Fruit fly (Drosophila melanogaster) whole organism, embryonic: Measurements from ENCODE around the gene Neu2.

ENCODE experiments used
- B-H1 ChIP-seq: fragments of 200-800 bp; sonication (Bioruptor generic); IDR thresholded peaks from 3 replicates; pipeline ENCODE4 v1.3.6; 2022; ENCODE audit warnings: missing biosample characterization, missing genetic modification characterization
- Blimp-1 ChIP-seq: fragments of 200-800 bp; sonication (Bioruptor generic); optimal IDR thresholded peaks from 3 replicates; lab custom pipeline; 2018; ENCODE audit warnings: missing biosample characterization, missing genetic modification characterization, mild to moderate bottlenecking, moderate library complexity, missing genetic modification reagents
- CG1024 ChIP-seq: fragments of 200-800 bp; sonication (Bioruptor generic); IDR thresholded peaks from 2 replicates; pipeline ENCODE4 v1.3.6; 2022; ENCODE audit warnings: missing biosample characterization, missing genetic modification characterization
- CG10321 ChIP-seq: fragments of 200-800 bp; sonication (Bioruptor generic); IDR thresholded peaks from 2 replicates; pipeline ENCODE4 v1.3.6; 2022; ENCODE audit warnings: missing biosample characterization, missing genetic modification characterization
- CG10654 ChIP-seq: fragments of 200-800 bp; sonication (Bioruptor generic); optimal IDR thresholded peaks from 2 replicates; lab custom pipeline; 2016; ENCODE audit warnings: missing biosample characterization, missing genetic modification characterization
- CG11093 ChIP-seq: fragments of 200-800 bp; sonication (Bioruptor generic); IDR thresholded peaks from 3 replicates; pipeline ENCODE4 v1.3.6; 2022; ENCODE audit warnings: missing biosample characterization, missing genetic modification characterization
- CG11398 ChIP-seq: fragments of 200-800 bp; sonication (Bioruptor generic); optimal IDR thresholded peaks from 2 replicates; lab custom pipeline; 2016; ENCODE audit warnings: missing biosample characterization, missing genetic modification characterization
- CG12104 ChIP-seq: fragments of 200-800 bp; sonication (Bioruptor generic); optimal IDR thresholded peaks from 3 replicates; lab custom pipeline; 2016; ENCODE audit warnings: missing biosample characterization, missing genetic modification characterization
- CG12219 ChIP-seq: fragments of 200-800 bp; sonication (Bioruptor generic); optimal IDR thresholded peaks from 3 replicates; lab custom pipeline; 2018; ENCODE audit warnings: missing biosample characterization, mild to moderate bottlenecking, missing genetic modification characterization
- CG12744 ChIP-seq: fragments of 200-800 bp; sonication (Bioruptor generic); optimal IDR thresholded peaks from 2 replicates; lab custom pipeline; 2016; ENCODE audit warnings: missing biosample characterization, missing genetic modification characterization
- CG2199 ChIP-seq: fragments of 200-800 bp; sonication (Bioruptor generic); IDR thresholded peaks from 3 replicates; pipeline ENCODE4 v1.3.6; 2022; ENCODE audit warnings: missing biosample characterization, missing genetic modification characterization
- CG3281 ChIP-seq: fragments of 200-800 bp; sonication (Bioruptor generic); optimal IDR thresholded peaks from 3 replicates; lab custom pipeline; 2017; ENCODE audit warnings: missing biosample characterization, mild to moderate bottlenecking, missing genetic modification characterization
- CG33213 ChIP-seq: fragments of 200-800 bp; sonication (Bioruptor generic); optimal IDR thresholded peaks from 3 replicates; lab custom pipeline; 2016; ENCODE audit warnings: missing biosample characterization, missing genetic modification characterization
- CG34376 ChIP-seq: fragments of 200-800 bp; sonication (Bioruptor generic); optimal IDR thresholded peaks from 2 replicates; lab custom pipeline; 2018; ENCODE audit warnings: missing biosample characterization, mild to moderate bottlenecking, missing genetic modification characterization
- CG4730 ChIP-seq: fragments of 200-800 bp; sonication (Bioruptor generic); IDR thresholded peaks from 2 replicates; pipeline ENCODE4 v1.3.6; 2022; ENCODE audit warnings: missing biosample characterization, missing genetic modification characterization
- CG4820 ChIP-seq: fragments of 200-800 bp; sonication (Bioruptor generic); optimal IDR thresholded peaks from 3 replicates; lab custom pipeline; 2016; ENCODE audit warnings: missing biosample characterization, missing genetic modification characterization
- CG5245 ChIP-seq: fragments of 200-800 bp; sonication (Bioruptor generic); optimal IDR thresholded peaks from 3 replicates; lab custom pipeline; 2016; ENCODE audit warnings: missing biosample characterization, missing genetic modification characterization
- CG7372 ChIP-seq: fragments of 200-800 bp; sonication (Bioruptor generic); IDR thresholded peaks from 2 replicates; pipeline ENCODE4 v1.3.6; 2022; ENCODE audit warnings: missing biosample characterization, missing genetic modification characterization
- CG8388 ChIP-seq: fragments of 200-800 bp; sonication (Bioruptor generic); optimal IDR thresholded peaks from 2 replicates; lab custom pipeline; 2019; ENCODE audit warnings: missing biosample characterization, mild to moderate bottlenecking, missing genetic modification characterization, moderate library complexity
- CG8944 ChIP-seq: fragments of 200-800 bp; sonication (Bioruptor generic); optimal IDR thresholded peaks from 3 replicates; lab custom pipeline; 2016; ENCODE audit warnings: missing biosample characterization, missing genetic modification characterization
- CG9797 ChIP-seq: fragments of 200-800 bp; sonication (Bioruptor generic); optimal IDR thresholded peaks from 3 replicates; lab custom pipeline; 2018; ENCODE audit warnings: missing biosample characterization, mild to moderate bottlenecking, missing genetic modification characterization
- CHES-1-like ChIP-seq: fragments of 200-800 bp; sonication (Bioruptor generic); optimal IDR thresholded peaks from 2 replicates; lab custom pipeline; 2016; ENCODE audit warnings: missing biosample characterization, missing genetic modification characterization
- CTCF ChIP-seq: fragments of 200-800 bp; sonication (Bioruptor generic); optimal IDR thresholded peaks from 2 replicates; lab custom pipeline; 2017; ENCODE audit warnings: missing biosample characterization, mild to moderate bottlenecking, missing genetic modification characterization, moderate library complexity
- Pdp1 ChIP-seq, 2 experiments: fragments of 200-800 bp; sonication (Bioruptor generic); optimal IDR thresholded peaks; 3 replicates each; lab custom pipeline; 2016; ENCODE audit warnings: missing biosample characterization in 2 of 2, missing genetic modification characterization in 2 of 2, mild to moderate bottlenecking in 1 of 2, moderate library complexity in 1 of 2
- Six4 ChIP-seq: fragments of 200-800 bp; sonication (Bioruptor generic); optimal IDR thresholded peaks from 2 replicates; lab custom pipeline; 2016; ENCODE audit warnings: missing biosample characterization, missing genetic modification characterization
- abd-A ChIP-seq: fragments of 200-800 bp; sonication (Bioruptor generic); optimal IDR thresholded peaks from 3 replicates; lab custom pipeline; 2019; ENCODE audit warnings: missing biosample characterization, mild to moderate bottlenecking, missing genetic modification characterization, moderate library complexity
- amos ChIP-seq: fragments of 200-800 bp; sonication (Bioruptor generic); IDR thresholded peaks from 2 replicates; pipeline ENCODE4 v1.3.6; 2022; ENCODE audit warnings: missing biosample characterization, missing genetic modification characterization; ENCODE audit not compliant: partially characterized antibody
- bbx ChIP-seq: fragments of 200-800 bp; sonication (Bioruptor generic); IDR thresholded peaks from 2 replicates; pipeline ENCODE4 v1.3.6; 2022; ENCODE audit warnings: missing biosample characterization, missing genetic modification characterization; ENCODE audit not compliant: partially characterized antibody
- chm ChIP-seq: fragments of 200-800 bp; sonication (Bioruptor generic); IDR thresholded peaks from 2 replicates; pipeline ENCODE4 v1.3.6; 2022; ENCODE audit warnings: missing biosample characterization, missing genetic modification characterization
- dmrt11E ChIP-seq: fragments of 200-800 bp; sonication (Bioruptor generic); optimal IDR thresholded peaks from 3 replicates; lab custom pipeline; 2018; ENCODE audit warnings: missing biosample characterization, mild to moderate bottlenecking, missing genetic modification characterization, moderate library complexity
- gce ChIP-seq: fragments of 200-800 bp; sonication (Bioruptor generic); IDR thresholded peaks from 3 replicates; pipeline ENCODE4 v1.3.6; 2022; ENCODE audit warnings: missing biosample characterization, missing genetic modification characterization
- gem ChIP-seq: fragments of 200-800 bp; sonication (Bioruptor generic); optimal IDR thresholded peaks from 2 replicates; lab custom pipeline; 2019; ENCODE audit warnings: missing biosample characterization, mild to moderate bottlenecking, missing genetic modification characterization, moderate library complexity
- hbn ChIP-seq: fragments of 200-800 bp; sonication (Bioruptor generic); IDR thresholded peaks from 2 replicates; pipeline ENCODE4 v1.3.6; 2022; ENCODE audit warnings: missing biosample characterization, missing genetic modification characterization; ENCODE audit not compliant: partially characterized antibody
- kay ChIP-seq: fragments of 200-800 bp; sonication (Bioruptor generic); optimal IDR thresholded peaks from 2 replicates; lab custom pipeline; 2016; ENCODE audit warnings: missing biosample characterization, missing genetic modification characterization
- kni ChIP-seq: fragments of 200-800 bp; sonication (Bioruptor generic); optimal IDR thresholded peaks from 3 replicates; lab custom pipeline; 2017; ENCODE audit warnings: mild to moderate bottlenecking, missing biosample characterization, missing genetic modification reagents, missing genetic modification characterization
- lola ChIP-seq, 3 experiments: fragments of >200 bp in 2 of 3; fragments of 200-800 bp in 1 of 3; sonication (Bioruptor generic) in 1 of 3; optimal IDR thresholded peaks; 2 replicates each; lab custom pipeline; 2017 to 2019; ENCODE audit warnings: missing biosample characterization in 3 of 3, missing genetic modification characterization in 3 of 3, mild to moderate bottlenecking in 1 of 3, moderate library complexity in 1 of 3
- nmo ChIP-seq: fragments of 200-800 bp; sonication (Bioruptor generic); optimal IDR thresholded peaks from 2 replicates; lab custom pipeline; 2018; ENCODE audit warnings: missing biosample characterization, mild to moderate bottlenecking, missing genetic modification characterization, moderate library complexity
- nom ChIP-seq: fragments of 200-800 bp; sonication (Bioruptor generic); optimal IDR thresholded peaks from 2 replicates; lab custom pipeline; 2017; ENCODE audit warnings: missing biosample characterization, missing genetic modification characterization, mild to moderate bottlenecking, moderate library complexity, missing genetic modification reagents
- otp ChIP-seq: fragments of 200-800 bp; sonication (Bioruptor generic); IDR thresholded peaks from 3 replicates; pipeline ENCODE4, ENCODE4 v1.3.6; 2022; ENCODE audit warnings: missing biosample characterization, missing genetic modification characterization
- pho ChIP-seq: fragments of 200-800 bp; sonication (Bioruptor generic); optimal IDR thresholded peaks from 2 replicates; lab custom pipeline; 2016; ENCODE audit warnings: missing biosample characterization, missing genetic modification characterization
- sc ChIP-seq, 3 experiments: fragments of >200 bp in 2 of 3; fragments of 200-800 bp in 1 of 3; sonication (Bioruptor generic) in 1 of 3; optimal IDR thresholded peaks; 2 replicates in 2 of 3; 3 replicates in 1 of 3; lab custom pipeline; 2017; ENCODE audit warnings: mild to moderate bottlenecking in 1 of 3, missing biosample characterization in 1 of 3, missing genetic modification characterization in 1 of 3, missing genetic modification reagents in 1 of 3
- scrt ChIP-seq: fragments of 200-800 bp; sonication (Bioruptor generic); optimal IDR thresholded peaks from 2 replicates; lab custom pipeline; 2018; ENCODE audit warnings: missing biosample characterization, mild to moderate bottlenecking, missing genetic modification characterization, moderate library complexity
- sens ChIP-seq: fragments of 200-800 bp; sonication (Bioruptor generic); peaks from one replicate; lab custom pipeline; 2016; ENCODE audit warnings: missing biosample characterization, missing genetic modification characterization
- seq ChIP-seq: fragments of 200-800 bp; sonication (Bioruptor generic); IDR thresholded peaks from 2 replicates; pipeline ENCODE4 v1.3.6; 2022; ENCODE audit warnings: missing biosample characterization, missing genetic modification characterization
- sob ChIP-seq: fragments of 200-800 bp; sonication (Bioruptor generic); IDR thresholded peaks from 2 replicates; pipeline ENCODE4 v1.3.6; 2022; ENCODE audit warnings: missing biosample characterization, missing genetic modification characterization
- trem ChIP-seq: fragments of 200-800 bp; optimal IDR thresholded peaks from 3 replicates; lab custom pipeline; 2019; ENCODE audit warnings: missing biosample characterization, mild to moderate bottlenecking, missing genetic modification characterization, moderate library complexity

Neu2 gene

DNA sequence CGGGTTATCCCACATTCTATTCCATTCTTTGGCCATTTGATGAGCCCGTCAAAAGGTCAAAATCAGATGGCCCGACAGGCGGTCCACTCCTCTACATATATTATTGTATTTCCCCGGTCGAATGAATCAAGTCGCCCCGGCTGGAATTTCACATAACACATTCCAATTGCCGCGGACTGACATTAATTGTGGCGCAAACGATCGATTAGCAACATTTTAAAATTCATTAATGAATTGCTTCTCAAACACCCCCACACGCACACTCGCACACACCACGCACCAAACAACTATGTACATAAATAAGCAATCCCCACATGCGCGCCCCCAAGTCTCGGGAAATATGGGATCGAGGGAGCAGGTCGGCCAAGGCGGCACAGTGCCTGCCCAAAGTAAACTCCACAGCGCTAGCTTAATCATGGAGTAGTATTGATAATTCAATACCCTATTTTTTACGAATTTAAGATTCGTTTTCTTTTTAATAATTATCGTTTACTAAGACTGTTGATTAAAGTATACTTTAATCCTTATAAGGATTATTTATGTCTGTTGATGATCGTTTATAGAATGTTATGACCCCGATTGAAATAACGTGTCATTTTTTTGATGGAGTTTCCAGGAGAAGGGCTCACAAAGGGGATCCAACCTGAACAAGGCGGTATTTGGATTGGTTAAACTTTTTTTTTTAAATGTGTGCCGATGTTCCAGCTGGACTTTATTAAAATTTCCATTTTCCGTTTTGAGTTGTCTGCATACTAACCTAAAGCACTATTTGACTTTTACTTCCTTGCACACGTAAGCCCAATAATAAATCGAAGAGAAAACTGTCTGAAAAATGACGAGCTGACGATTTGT lies 24.9 kb downstream of the Neu2 start (continued):
- TF ChIP-seq abd-A (tag; lab: Kevin White, UChicago) (peak; percentile 63), dmrt11E (tag; lab: Kevin White, UChicago) (peak; percentile 2), Pdp1 (GFP tag; optimal IDR thresholded peaks at IDR 0.05; lab: Kevin White, UChicago) (peak in 1 of 2 experiments; percentile 2), hbn (GFP tag; lab: Robert Waterston, UW) (no peak), CG2199 (GFP tag; lab: Robert Waterston, UW) (0 out of 3 replicates have a peak, but pooled peaks have one; percentile 61), nmo (peak; percentile 33)

DNA sequence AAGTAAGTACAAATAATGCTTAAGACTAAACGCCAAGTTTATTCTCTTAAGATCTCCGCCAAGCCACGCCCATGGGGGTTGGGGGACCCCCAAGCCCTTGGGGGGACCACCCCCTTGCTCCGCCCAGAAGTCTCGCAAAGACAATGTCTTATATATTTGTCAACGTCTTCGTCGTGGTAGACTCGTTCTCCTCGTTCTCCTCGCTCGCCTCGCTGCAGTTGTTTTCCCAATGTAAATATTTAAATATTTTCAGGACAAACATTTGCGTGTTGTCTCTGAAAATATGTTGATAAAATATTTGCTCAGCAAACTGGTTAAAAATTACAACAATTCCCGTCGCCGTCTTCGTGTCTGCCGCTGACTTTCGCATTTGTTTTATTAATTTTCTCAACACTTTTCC lies 26.1 kb downstream of the Neu2 start:
- no peak for TF ChIP-seq CG34376 (GFP tag; lab: Kevin White, UChicago)
- no peak for TF ChIP-seq CG10321 (GFP tag; lab: Robert Waterston, UW)
- peak; percentile 9 for TF ChIP-seq CG5245
- TF ChIP-seq seq (GFP tag; lab: Robert Waterston, UW): no peak
- peak; percentile 67 for TF ChIP-seq kni (GFP tag; lab: Kevin White, UChicago)
- no peak for TF ChIP-seq sc (optimal IDR thresholded peaks at IDR 0.05; lab: Kevin White, UChicago)
- peak; percentile 89 for TF ChIP-seq sc (GFP tag; optimal IDR thresholded peaks at IDR 0.05; lab: Kevin White, UChicago)
- peak; percentile 42 for TF ChIP-seq CHES-1-like (GFP tag; lab: Kevin White, UChicago)
- TF ChIP-seq CG4820: peak; percentile 59
- TF ChIP-seq CG9797 (GFP tag; lab: Kevin White, UChicago): peak; percentile 34
- peak; percentile 47 for TF ChIP-seq CG10654 (GFP tag; lab: Kevin White, UChicago)
- peak; percentile 15; the same call in 1 of the 3 replicates for TF ChIP-seq B-H1 (GFP tag; lab: Robert Waterston, UW)
- no peak for TF ChIP-seq CG4730
- peak; percentile 63; the same call in 1 of the 2 replicates for TF ChIP-seq chm
- TF ChIP-seq CG11093: peak; percentile 61; the same call in 1 of the 3 replicates
- peak; percentile 41 for TF ChIP-seq CG12219
- TF ChIP-seq CG8388 (GFP tag; lab: Kevin White, UChicago): peak; percentile 63
- no peak for TF ChIP-seq pho (GFP tag; lab: Kevin White, UChicago)
- TF ChIP-seq CG8944 (GFP tag; lab: Kevin White, UChicago): peak; percentile 8
- peak; percentile 17 for TF ChIP-seq CG12744
- peak; percentile 68 for TF ChIP-seq CG12104 (GFP tag; lab: Kevin White, UChicago)
- peak; percentile 33 for TF ChIP-seq scrt (GFP tag; lab: Kevin White, UChicago)
- peak; percentile 31 for TF ChIP-seq kay
- peak; percentile 64; the same call in 1 of the 2 replicates for TF ChIP-seq CG1024 (GFP tag; lab: Robert Waterston, UW)
- TF ChIP-seq trem (tag; lab: Kevin White, UChicago): peak; percentile 92
- peak; percentile 83 for TF ChIP-seq Blimp-1
- peak; percentile 32; the same call in 1 of the 2 replicates for TF ChIP-seq CG7372 (GFP tag; lab: Robert Waterston, UW)
- peak in 1 of 3 experiments; percentile 92 for TF ChIP-seq lola (GFP tag; optimal IDR thresholded peaks at IDR 0.05; lab: Kevin White, UChicago)
- 0 out of 2 replicates have a peak, but pooled peaks have one; percentile 31 for TF ChIP-seq sob (GFP tag; lab: Robert Waterston, UW)
- TF ChIP-seq sens (GFP tag; lab: Kevin White, UChicago): peak; percentile 96
- peak; percentile 9 for TF ChIP-seq Six4 (GFP tag; lab: Kevin White, UChicago)
- peak; percentile 64 for TF ChIP-seq CG11398 (GFP tag; lab: Kevin White, UChicago)
- peak; percentile 88 for TF ChIP-seq gem
- TF ChIP-seq gce (GFP tag; lab: Robert Waterston, UW): peak; percentile 61; the same call in 2 of the 3 replicates
- no peak for TF ChIP-seq nom
- no peak for TF ChIP-seq amos
- peak; percentile 38 for TF ChIP-seq CTCF (GFP tag; lab: Kevin White, UChicago)
- no peak for TF ChIP-seq CG3281 (GFP tag; lab: Kevin White, UChicago)
- peak; percentile 55 for TF ChIP-seq CG33213
- TF ChIP-seq bbx (GFP tag; lab: Robert Waterston, UW): no peak
- peak; percentile 69; the same call in 2 of the 3 replicates for TF ChIP-seq otp
